Fruit fly (Drosophila melanogaster) whole organism, embryonic: ENCODE data around the gene CG31875.

ENCODE experiments used
- Bteb2 ChIP-seq: fragments of 200-800 bp; sonication (Bioruptor generic); optimal IDR thresholded peaks from 2 replicates; lab custom pipeline; 2016; ENCODE audit warnings: missing biosample characterization, missing genetic modification characterization
- CG10274 ChIP-seq: fragments of 200-800 bp; sonication (Bioruptor generic); optimal IDR thresholded peaks from 3 replicates; lab custom pipeline; 2017; ENCODE audit warnings: missing biosample characterization, mild to moderate bottlenecking, missing genetic modification characterization
- CG10565 ChIP-seq: fragments of 200-800 bp; sonication (Bioruptor generic); optimal IDR thresholded peaks from 3 replicates; lab custom pipeline; 2016; ENCODE audit warnings: missing biosample characterization, mild to moderate bottlenecking, missing genetic modification characterization
- CG11093 ChIP-seq: fragments of 200-800 bp; sonication (Bioruptor generic); IDR thresholded peaks from 3 replicates; pipeline ENCODE4 v1.3.6; 2022; ENCODE audit warnings: missing biosample characterization, missing genetic modification characterization
- CG11504 ChIP-seq: fragments of 200-800 bp; sonication (Bioruptor generic); optimal IDR thresholded peaks from 3 replicates; lab custom pipeline; 2019; ENCODE audit warnings: missing biosample characterization, mild to moderate bottlenecking, missing genetic modification characterization, moderate library complexity
- CG11695 ChIP-seq: fragments of 200-800 bp; sonication (Bioruptor generic); IDR thresholded peaks from 3 replicates; pipeline ENCODE4 v1.3.6; 2022; ENCODE audit warnings: missing biosample characterization, missing genetic modification characterization
- CG12219 ChIP-seq: fragments of 200-800 bp; sonication (Bioruptor generic); optimal IDR thresholded peaks from 3 replicates; lab custom pipeline; 2018; ENCODE audit warnings: missing biosample characterization, mild to moderate bottlenecking, missing genetic modification characterization
- CG12769 ChIP-seq: fragments of 200-800 bp; sonication (Bioruptor generic); optimal IDR thresholded peaks from 2 replicates; lab custom pipeline; 2019; ENCODE audit warnings: missing biosample characterization, mild to moderate bottlenecking, missing genetic modification characterization, moderate library complexity
- CG15479 ChIP-seq: fragments of 200-800 bp; sonication (Bioruptor generic); optimal IDR thresholded peaks from 3 replicates; lab custom pipeline; 2019; ENCODE audit warnings: missing biosample characterization, mild to moderate bottlenecking, missing genetic modification characterization, moderate library complexity
- CG15696 ChIP-seq: fragments of 200-800 bp; sonication (Bioruptor generic); optimal IDR thresholded peaks from 2 replicates; lab custom pipeline; 2019; ENCODE audit warnings: missing biosample characterization, mild to moderate bottlenecking, missing genetic modification characterization, moderate library complexity
- CG1602 ChIP-seq: fragments of 200-800 bp; sonication (Bioruptor generic); optimal IDR thresholded peaks from 3 replicates; lab custom pipeline; 2016; ENCODE audit warnings: missing biosample characterization, missing genetic modification characterization
- CG1603 ChIP-seq: fragments of 200-800 bp; sonication (Bioruptor generic); optimal IDR thresholded peaks from 2 replicates; lab custom pipeline; 2019; ENCODE audit warnings: missing biosample characterization, mild to moderate bottlenecking, missing genetic modification characterization, moderate library complexity
- CG18011 ChIP-seq: fragments of 200-800 bp; sonication (Bioruptor generic); optimal IDR thresholded peaks from 2 replicates; lab custom pipeline; 2017; ENCODE audit warnings: missing biosample characterization, missing genetic modification characterization, mild to moderate bottlenecking, moderate library complexity, missing genotype
- CG2202 ChIP-seq: fragments of 200-800 bp; sonication (Bioruptor generic); optimal IDR thresholded peaks from 2 replicates; lab custom pipeline; 2018; ENCODE audit warnings: missing biosample characterization, mild to moderate bottlenecking, missing genetic modification characterization
- CG31441 ChIP-seq: fragments of 200-800 bp; sonication (Bioruptor generic); IDR thresholded peaks from 2 replicates; pipeline ENCODE4 v1.3.6; 2022; ENCODE audit warnings: missing biosample characterization, missing genetic modification characterization
- CG3281 ChIP-seq: fragments of 200-800 bp; sonication (Bioruptor generic); optimal IDR thresholded peaks from 3 replicates; lab custom pipeline; 2017; ENCODE audit warnings: missing biosample characterization, mild to moderate bottlenecking, missing genetic modification characterization
- CG6175 ChIP-seq: fragments of 200-800 bp; sonication (Bioruptor generic); IDR thresholded peaks from 3 replicates; pipeline ENCODE4 v1.3.6; 2022; ENCODE audit warnings: missing biosample characterization, missing genetic modification characterization
- CG6254 ChIP-seq: fragments of 200-800 bp; sonication (Bioruptor generic); optimal IDR thresholded peaks from 3 replicates; lab custom pipeline; 2017; ENCODE audit warnings: mild to moderate bottlenecking, missing biosample characterization, missing genetic modification reagents, missing genetic modification characterization
- CG6813 ChIP-seq: fragments of 200-800 bp; sonication (Bioruptor generic); optimal IDR thresholded peaks from 2 replicates; lab custom pipeline; 2017; ENCODE audit warnings: missing biosample characterization, missing genetic modification characterization, mild to moderate bottlenecking, moderate library complexity, missing genetic modification reagents
- CG7987 ChIP-seq: fragments of 200-800 bp; sonication (Bioruptor generic); optimal IDR thresholded peaks from 2 replicates; lab custom pipeline; 2018; ENCODE audit warnings: missing biosample characterization, mild to moderate bottlenecking, missing genetic modification characterization, moderate library complexity
- CG8290 ChIP-seq, 3 experiments: fragments of 200-800 bp; sonication (Bioruptor generic); optimal IDR thresholded peaks; 2 replicates each; lab custom pipeline; 2016 to 2019; ENCODE audit warnings: missing biosample characterization in 3 of 3, missing genetic modification characterization in 3 of 3, mild to moderate bottlenecking in 2 of 3, moderate library complexity in 1 of 3
- CG8359 ChIP-seq: fragments of 200-800 bp; sonication (Bioruptor generic); optimal IDR thresholded peaks from 2 replicates; lab custom pipeline; 2017; ENCODE audit warnings: missing biosample characterization, mild to moderate bottlenecking, missing genetic modification characterization, borderline replicate concordance
- Drgx ChIP-seq: fragments of 200-800 bp; sonication (Bioruptor generic); IDR thresholded peaks from 2 replicates; pipeline ENCODE4 v1.3.6; 2022; ENCODE audit warnings: missing biosample characterization, missing genetic modification characterization
- GATAe ChIP-seq: fragments of 200-800 bp; sonication (Bioruptor generic); conservative IDR thresholded peaks from 2 replicates; pipeline ENCODE4 v1.3.6; 2022; ENCODE audit warnings: missing biosample characterization, missing genetic modification characterization
- MBD-R2 ChIP-seq: fragments of 200-800 bp; sonication (Bioruptor generic); IDR thresholded peaks from 2 replicates; pipeline ENCODE4 v1.3.6; 2022; ENCODE audit warnings: missing biosample characterization, missing genetic modification characterization
- MTF-1 ChIP-seq: fragments of 200-800 bp; sonication (Bioruptor generic); optimal IDR thresholded peaks from 2 replicates; lab custom pipeline; 2018; ENCODE audit warnings: missing biosample characterization, mild to moderate bottlenecking, missing genetic modification characterization, borderline replicate concordance
- Mad ChIP-seq: fragments of 200-800 bp; sonication (Bioruptor generic); optimal IDR thresholded peaks from 2 replicates; lab custom pipeline; 2016; ENCODE audit warnings: missing biosample characterization, missing genetic modification characterization
- Mes4 ChIP-seq: fragments of 200-800 bp; sonication (Bioruptor generic); optimal IDR thresholded peaks from 2 replicates; lab custom pipeline; 2016; ENCODE audit warnings: missing biosample characterization, missing genetic modification characterization
- Optix ChIP-seq: fragments of 200-800 bp; sonication (Bioruptor generic); IDR thresholded peaks from 3 replicates; pipeline ENCODE4 v1.3.6; 2022; ENCODE audit warnings: missing biosample characterization, missing genetic modification characterization
- Sin3A ChIP-seq: fragments of >200 bp; optimal IDR thresholded peaks from 2 replicates; lab custom pipeline; 2018
- Six4 ChIP-seq: fragments of 200-800 bp; sonication (Bioruptor generic); optimal IDR thresholded peaks from 2 replicates; lab custom pipeline; 2016; ENCODE audit warnings: missing biosample characterization, missing genetic modification characterization
- YL-1 ChIP-seq: fragments of 200-800 bp; sonication (Bioruptor generic); optimal IDR thresholded peaks from 3 replicates; lab custom pipeline; 2017; ENCODE audit warnings: missing biosample characterization, mild to moderate bottlenecking, missing genetic modification characterization
- danr ChIP-seq: fragments of 200-800 bp; sonication (Bioruptor generic); IDR thresholded peaks from 2 replicates; pipeline ENCODE4 v1.3.6; 2022; ENCODE audit warnings: missing biosample characterization, missing genetic modification characterization
- dysf ChIP-seq: fragments of 200-800 bp; sonication (Bioruptor generic); IDR thresholded peaks from 3 replicates; pipeline ENCODE4 v1.3.6; 2022; ENCODE audit warnings: missing biosample characterization, missing genetic modification characterization
- eyg ChIP-seq: fragments of 200-800 bp; sonication (Bioruptor generic); optimal IDR thresholded peaks from 3 replicates; lab custom pipeline; 2016; ENCODE audit warnings: missing biosample characterization, missing genetic modification characterization
- fru ChIP-seq: fragments of >200 bp; optimal IDR thresholded peaks from 2 replicates; lab custom pipeline; 2017
- kah ChIP-seq: fragments of 200-800 bp; sonication (Bioruptor generic); optimal IDR thresholded peaks from 2 replicates; lab custom pipeline; 2018; ENCODE audit warnings: missing biosample characterization, mild to moderate bottlenecking, missing genetic modification characterization
- kni ChIP-seq: fragments of 200-800 bp; sonication (Bioruptor generic); optimal IDR thresholded peaks from 3 replicates; lab custom pipeline; 2017; ENCODE audit warnings: mild to moderate bottlenecking, missing biosample characterization, missing genetic modification reagents, missing genetic modification characterization
- lab ChIP-seq: fragments of 200-800 bp; sonication (Bioruptor generic); optimal IDR thresholded peaks from 3 replicates; lab custom pipeline; 2017; ENCODE audit warnings: missing biosample characterization, missing genetic modification characterization, mild to moderate bottlenecking, moderate library complexity, missing genetic modification reagents
- luna ChIP-seq: fragments of 200-800 bp; sonication (Bioruptor generic); optimal IDR thresholded peaks from 2 replicates; lab custom pipeline; 2016; ENCODE audit warnings: missing biosample characterization, missing genetic modification characterization
- nmo ChIP-seq: fragments of 200-800 bp; sonication (Bioruptor generic); optimal IDR thresholded peaks from 2 replicates; lab custom pipeline; 2018; ENCODE audit warnings: missing biosample characterization, mild to moderate bottlenecking, missing genetic modification characterization, moderate library complexity
- phol ChIP-seq: fragments of 200-800 bp; sonication (Bioruptor generic); optimal IDR thresholded peaks from 3 replicates; lab custom pipeline; 2018; ENCODE audit warnings: missing biosample characterization, mild to moderate bottlenecking, missing genetic modification characterization, moderate library complexity
- pita ChIP-seq: fragments of 200-800 bp; sonication (Bioruptor generic); optimal IDR thresholded peaks from 2 replicates; lab custom pipeline; 2017; ENCODE audit warnings: missing biosample characterization, mild to moderate bottlenecking, missing genetic modification characterization
- scrt ChIP-seq: fragments of 200-800 bp; sonication (Bioruptor generic); optimal IDR thresholded peaks from 2 replicates; lab custom pipeline; 2018; ENCODE audit warnings: missing biosample characterization, mild to moderate bottlenecking, missing genetic modification characterization, moderate library complexity
- sens ChIP-seq: fragments of 200-800 bp; sonication (Bioruptor generic); peaks from one replicate; lab custom pipeline; 2016; ENCODE audit warnings: missing biosample characterization, missing genetic modification characterization
- shn ChIP-seq: fragments of 200-800 bp; sonication (Bioruptor generic); optimal IDR thresholded peaks from 3 replicates; lab custom pipeline; 2016; ENCODE audit warnings: missing biosample characterization, missing genetic modification characterization
- trh ChIP-seq: fragments of 200-800 bp; sonication (Bioruptor generic); optimal IDR thresholded peaks from 2 replicates; lab custom pipeline; 2016; ENCODE audit warnings: missing biosample characterization, missing genetic modification characterization
- tx ChIP-seq: fragments of 200-800 bp; sonication (Bioruptor generic); optimal IDR thresholded peaks from 2 replicates; lab custom pipeline; 2016; ENCODE audit warnings: missing biosample characterization, missing genetic modification characterization
- vvl ChIP-seq: fragments of 200-800 bp; sonication (Bioruptor generic); IDR thresholded peaks from 2 replicates; pipeline ENCODE4 v1.3.6; 2022; ENCODE audit warnings: missing biosample characterization, missing genetic modification characterization

CG31875 gene

dm6 chr2L:9984078-9984772 lies 18.3 kb downstream of the CG31875 start, which contains the start of gene bib (continued):
- TF ChIP-seq CG11504 = peak; percentile 89
- peak; percentile 65 for TF ChIP-seq CG12219 (GFP tag; lab: Kevin White, UChicago)
- no peak for TF ChIP-seq CG18011
- peak; percentile 96 for TF ChIP-seq CG31441
- TF ChIP-seq eyg (GFP tag; lab: Kevin White, UChicago) = no peak
- TF ChIP-seq CG1603 (tag; lab: Kevin White, UChicago) = peak; percentile 37
- TF ChIP-seq CG7987 (GFP tag; lab: Kevin White, UChicago) = no peak
- TF ChIP-seq CG8290 (GFP tag; optimal IDR thresholded peaks at IDR 0.05; lab: Kevin White, UChicago) = peak; percentile 82
- TF ChIP-seq CG8290 (tag; optimal IDR thresholded peaks at IDR 0.05; lab: Kevin White, UChicago) = peak; percentile 22 to 89
- no peak for TF ChIP-seq Optix (GFP tag; lab: Robert Waterston, UW)
- TF ChIP-seq fru (lab: Kevin White, UChicago) = no peak
- peak; percentile 41 for TF ChIP-seq kah (GFP tag; lab: Kevin White, UChicago)
- peak; percentile 84 for TF ChIP-seq CG1602 (GFP tag; lab: Kevin White, UChicago)
- peak; percentile 77 for TF ChIP-seq dysf (GFP tag; lab: Robert Waterston, UW)
- peak; percentile 94 for TF ChIP-seq scrt (GFP tag; lab: Kevin White, UChicago)
- peak; percentile 8 for TF ChIP-seq Mad (GFP tag; lab: Kevin White, UChicago)
- TF ChIP-seq luna (GFP tag; lab: Kevin White, UChicago) = no peak
- TF ChIP-seq nmo (GFP tag; lab: Kevin White, UChicago) = peak; percentile 93
- peak; percentile 16 for TF ChIP-seq CG10274 (GFP tag; lab: Kevin White, UChicago)
- TF ChIP-seq YL-1 (GFP tag; lab: Kevin White, UChicago) = peak; percentile 59
- TF ChIP-seq vvl = peak; percentile 74
- peak; percentile 56; the same call in 1 of the 2 replicates for TF ChIP-seq danr (GFP tag; lab: Robert Waterston, UW)
- peak; percentile 71 for TF ChIP-seq CG11093 (GFP tag; lab: Robert Waterston, UW)
- TF ChIP-seq tx (GFP tag; lab: Kevin White, UChicago) = peak; percentile 12
- TF ChIP-seq CG6175 = peak; percentile 23; the same call in 1 of the 3 replicates
- peak; percentile 88 for TF ChIP-seq lab (GFP tag; lab: Kevin White, UChicago)
- TF ChIP-seq Mes4 (GFP tag; lab: Kevin White, UChicago) = no peak
- TF ChIP-seq Bteb2 (GFP tag; lab: Kevin White, UChicago) = no peak
- no peak for TF ChIP-seq GATAe
- peak; percentile 86 for TF ChIP-seq CG2202 (tag; lab: Kevin White, UChicago)
- peak; percentile 69 for TF ChIP-seq CG11695
- no peak for TF ChIP-seq Sin3A (lab: Kevin White, UChicago)
- TF ChIP-seq phol = peak; percentile 91
- peak; percentile 42 for TF ChIP-seq MTF-1 (GFP tag; lab: Kevin White, UChicago)
- TF ChIP-seq sens (GFP tag; lab: Kevin White, UChicago) = peak; percentile 72
- TF ChIP-seq CG15479 (GFP tag; lab: Kevin White, UChicago) = peak; percentile 80
- TF ChIP-seq Six4 = peak; percentile 81
- peak; percentile 70 for TF ChIP-seq CG8359 (GFP tag; lab: Kevin White, UChicago)
- TF ChIP-seq shn (GFP tag; lab: Kevin White, UChicago) = no peak
- TF ChIP-seq trh = peak; percentile 32
- TF ChIP-seq CG3281 (GFP tag; lab: Kevin White, UChicago) = peak; percentile 77
- peak; percentile 95 for TF ChIP-seq CG15696 (tag; lab: Kevin White, UChicago)
- no peak for TF ChIP-seq pita
- TF ChIP-seq CG6813 (GFP tag; lab: Kevin White, UChicago) = peak; percentile 87
- no peak for TF ChIP-seq CG12769 (tag; lab: Kevin White, UChicago)
- TF ChIP-seq CG10565 (GFP tag; lab: Kevin White, UChicago) = peak; percentile 34
- TF ChIP-seq CG6254 (GFP tag; lab: Kevin White, UChicago) = peak; percentile 85
- no peak for TF ChIP-seq MBD-R2 (GFP tag; lab: Robert Waterston, UW)
- peak; percentile 72 for TF ChIP-seq Drgx (GFP tag; lab: Robert Waterston, UW)
- peak; percentile 68 for TF ChIP-seq kni
